Worm (Caenorhabditis elegans) whole organism, L3 larva: Measurements from ENCODE around the gene Y54G2A.18.

Source experiments
- ZK546.5 ChIP-seq: sonication (generic microtip); optimal IDR thresholded peaks from 2 replicates; lab custom pipeline; 2017; ENCODE audit warnings: missing biosample characterization, missing genetic modification characterization
- aly-2 ChIP-seq: fragments of 150-350 bp; optimal IDR thresholded peaks from 2 replicates; lab custom pipeline; 2014; ENCODE audit warnings: missing biosample characterization, missing genetic modification characterization
- ceh-16 ChIP-seq: sonication (generic microtip); optimal IDR thresholded peaks from 2 replicates; lab custom pipeline; 2017; ENCODE audit warnings: missing biosample characterization, missing genetic modification characterization
- ceh-28 ChIP-seq: fragments of 150-350 bp; optimal IDR thresholded peaks from 2 replicates; lab custom pipeline; 2014; ENCODE audit warnings: missing biosample characterization, missing genetic modification reagents, missing genetic modification characterization
- egl-27 ChIP-seq: sonication (generic microtip); optimal IDR thresholded peaks from 4 replicates; lab custom pipeline; 2017; ENCODE audit warnings: missing biosample characterization, missing genetic modification reagents, missing genetic modification characterization
- elt-2 ChIP-seq: sonication (generic microtip); optimal IDR thresholded peaks from 2 replicates; lab custom pipeline; 2016; ENCODE audit warnings: missing genetic modification reagents, mild to moderate bottlenecking, missing genetic modification characterization, missing compliant biosample characterization
- fkh-2 ChIP-seq: fragments of 150-350 bp; optimal IDR thresholded peaks from 2 replicates; lab custom pipeline; 2014; ENCODE audit warnings: missing biosample characterization, missing genetic modification reagents, missing genetic modification characterization
- hmg-11 ChIP-seq: sonication (generic microtip); optimal IDR thresholded peaks from 2 replicates; lab custom pipeline; 2016; ENCODE audit warnings: missing genetic modification characterization, missing compliant biosample characterization
- jun-1 ChIP-seq: fragments of 150-350 bp; optimal IDR thresholded peaks from 2 replicates; lab custom pipeline; 2014; ENCODE audit warnings: missing biosample characterization, missing genetic modification reagents, missing genetic modification characterization
- lin-15B ChIP-seq: fragments of 150-350 bp; optimal IDR thresholded peaks from 2 replicates; lab custom pipeline; 2014; ENCODE audit warnings: missing biosample characterization, missing genetic modification characterization
- lsy-12 ChIP-seq: sonication (generic microtip); optimal IDR thresholded peaks from 2 replicates; lab custom pipeline; 2016; ENCODE audit warnings: mild to moderate bottlenecking, missing genetic modification characterization, missing compliant biosample characterization
- nhr-12 ChIP-seq: fragments of 150-350 bp; optimal IDR thresholded peaks from 2 replicates; lab custom pipeline; 2014; ENCODE audit warnings: missing biosample characterization, missing genetic modification characterization
- nhr-25 ChIP-seq: sonication (generic microtip); optimal IDR thresholded peaks from 2 replicates; lab custom pipeline; 2017; ENCODE audit warnings: missing biosample characterization, missing genetic modification characterization
- pha-4 ChIP-seq: fragments of 150-350 bp; optimal IDR thresholded peaks from 2 replicates; lab custom pipeline; 2014; ENCODE audit warnings: missing biosample characterization, missing genetic modification reagents, missing genetic modification characterization
- ztf-11 ChIP-seq: fragments of 150-350 bp; optimal IDR thresholded peaks from 2 replicates; lab custom pipeline; 2014; ENCODE audit warnings: missing biosample characterization, missing genetic modification characterization

Gene Y54G2A.18

DNA sequence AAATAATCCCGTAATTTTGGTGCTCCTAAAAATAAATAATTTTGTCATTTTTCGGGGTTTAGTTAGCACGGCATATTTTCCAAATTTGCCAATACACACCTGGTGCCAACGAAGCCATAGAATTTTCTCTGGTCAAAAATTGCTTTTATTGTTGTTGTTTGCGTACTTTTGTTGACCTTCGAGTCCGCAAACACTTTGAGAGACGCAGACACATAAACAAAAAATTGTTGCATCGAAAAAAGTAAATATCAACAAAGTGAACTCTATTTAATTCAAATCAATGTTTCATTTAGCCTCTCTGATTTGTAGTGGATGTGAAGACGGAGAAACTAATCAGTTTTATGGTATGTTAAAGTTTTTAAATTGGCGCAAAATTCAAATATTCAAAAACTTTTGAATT, 46.0 kb downstream of the Y54G2A.18 start, which contains the start of gene Y54G2A.40:
TSS of gene Y54G2A.40 (plus strand) at position 213 of the 400 bp plus-strand sequence.
- TF ChIP-seq hmg-11 (tag; lab: Kevin White, UChicago) (no peak), ztf-11 (no peak), lin-15B (tag; lab: Kevin White, UChicago) (peak; percentile 36), egl-27 (tag; lab: Kevin White, UChicago) (no peak), jun-1 (tag; lab: Kevin White, UChicago) (no peak), lsy-12 (tag; lab: Kevin White, UChicago) (no peak), ceh-28 (no peak), pha-4 (tag; lab: Kevin White, UChicago) (peak; percentile 98), elt-2 (tag; lab: Kevin White, UChicago) (peak; percentile 9), ZK546.5 (tag; lab: Kevin White, UChicago) (no peak)

DNA sequence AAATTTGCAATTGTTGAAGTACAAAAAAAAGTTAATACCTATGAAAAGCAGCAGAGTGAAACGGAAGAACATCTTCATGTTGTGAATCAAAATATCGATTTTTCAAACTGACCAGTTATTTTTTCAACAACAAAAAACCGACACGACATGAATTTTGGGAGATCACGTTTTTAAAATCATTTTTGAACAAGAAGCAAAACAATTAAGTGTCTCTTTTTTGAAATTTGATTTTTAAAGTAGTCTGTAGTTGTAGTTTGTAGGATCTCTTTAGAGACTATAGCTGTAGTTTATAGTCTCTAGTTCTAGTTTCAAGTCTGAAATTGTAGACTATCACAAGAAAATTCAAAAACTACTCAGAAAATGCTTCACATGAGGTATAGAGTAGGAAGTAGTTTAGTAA, 48.4 kb downstream of the Y54G2A.18 start, which contains the start of gene Y54G2A.15:
TSS of gene Y54G2A.15 (minus strand) at position 101 of the 400 bp plus-strand sequence.
- TF ChIP-seq ceh-16 (no peak), ceh-28 (no peak), aly-2 (tag; lab: Kevin White, UChicago) (no peak), lin-15B (tag; lab: Kevin White, UChicago) (no peak)

DNA sequence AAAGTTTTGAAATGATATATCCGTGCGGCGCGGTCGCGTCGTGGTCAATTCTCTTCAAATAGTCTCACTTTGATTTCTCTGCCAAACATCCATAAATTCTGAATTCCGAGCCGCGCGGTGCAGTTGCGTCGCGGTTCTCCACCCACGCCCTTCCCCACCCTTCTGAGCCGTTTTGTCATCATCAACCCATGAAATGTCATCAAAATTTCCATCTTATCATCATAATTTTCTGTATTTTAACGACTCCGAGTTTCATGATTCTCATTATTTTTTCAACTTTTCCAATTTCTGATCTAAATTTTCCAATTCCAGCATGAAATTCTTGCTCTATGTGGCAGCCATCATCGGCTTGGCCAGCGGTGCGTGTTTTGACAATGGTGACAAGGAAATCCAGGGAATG, 50.1 kb downstream of the Y54G2A.18 start, which contains the start of gene clec-84:
TSS of gene clec-84 (plus strand) at position 301 of the 400 bp plus-strand sequence.
- TF ChIP-seq fkh-2 (tag; lab: Kevin White, UChicago) (no peak), nhr-12 (tag; lab: Kevin White, UChicago) (no peak), elt-2 (tag; lab: Kevin White, UChicago) (peak; percentile 2), nhr-25 (no peak)
